Worm (Caenorhabditis elegans): Measurements from ENCODE around the gene cid-1.

Gene cid-1

DNA sequence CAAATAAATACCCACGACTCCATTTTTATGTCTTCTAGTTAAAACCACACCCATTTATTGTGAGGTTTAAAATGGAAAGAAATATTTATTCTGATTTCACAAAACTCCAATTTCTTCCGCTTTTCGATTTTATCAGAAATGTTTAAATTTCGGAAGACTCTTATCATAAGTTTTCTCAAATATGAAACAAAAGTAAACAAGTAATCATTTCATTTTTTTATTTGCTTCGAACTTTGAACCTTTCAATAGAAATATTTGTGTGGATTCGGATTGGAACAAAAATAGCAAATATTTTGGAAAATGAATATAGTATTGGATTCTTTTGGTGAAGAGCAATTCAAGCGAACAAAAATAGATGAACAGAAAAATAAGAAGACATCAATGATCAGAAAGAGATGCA, 48.1 kb downstream of the cid-1 start:
- TF ChIP-seq him-1 (tag; optimal IDR thresholded peaks at IDR 0.05) (no peak), dao-5 (tag; optimal IDR thresholded peaks at IDR 0.05) (no peak), W03F9.2 (tag; optimal IDR thresholded peaks at IDR 0.05) (no peak)

- no peak for TF ChIP-seq dao-5 (tag; optimal IDR thresholded peaks at IDR 0.05)
- TF ChIP-seq him-1 (tag; optimal IDR thresholded peaks at IDR 0.05), result no peak
- TF ChIP-seq W03F9.2 (tag; optimal IDR thresholded peaks at IDR 0.05), result no peak
These were observed 49.1 kb downstream of the cid-1 start for ce11 chrIII:5222777-5223176.

ce11 chrIII:5224908-5225307, 51.2 kb downstream of the cid-1 start:
- TF ChIP-seq W03F9.2 (tag; optimal IDR thresholded peaks at IDR 0.05) (no peak), dao-5 (tag; optimal IDR thresholded peaks at IDR 0.05) (no peak), him-1 (tag; optimal IDR thresholded peaks at IDR 0.05) (no peak)

ce11 chrIII:5225321-5225720, 51.6 kb downstream of the cid-1 start, which contains the start of gene nex-1:
TSS of gene nex-1 (plus strand) at chrIII:5225621.
- TF ChIP-seq him-1 (tag; optimal IDR thresholded peaks at IDR 0.05) (no peak), dao-5 (tag; optimal IDR thresholded peaks at IDR 0.05) (no peak), W03F9.2 (tag; optimal IDR thresholded peaks at IDR 0.05) (peak; percentile 17)

ce11 chrIII:5227831-5228467, 54.2 kb downstream of the cid-1 start, which contains the start of the genes C34E10.12, C34E10.10 and atp-2:
TSS of gene C34E10.12 (minus strand) at chrIII:5227881.
TSS of gene C34E10.10 (minus strand) at chrIII:5227884.
TSS of gene atp-2 (plus strand) at chrIII:5228417.
- TF ChIP-seq dao-5 (tag; optimal IDR thresholded peaks at IDR 0.05) (no peak), him-1 (tag; optimal IDR thresholded peaks at IDR 0.05) (peak; percentile 7), W03F9.2 (tag; optimal IDR thresholded peaks at IDR 0.05) (peak; percentile 89)

DNA sequence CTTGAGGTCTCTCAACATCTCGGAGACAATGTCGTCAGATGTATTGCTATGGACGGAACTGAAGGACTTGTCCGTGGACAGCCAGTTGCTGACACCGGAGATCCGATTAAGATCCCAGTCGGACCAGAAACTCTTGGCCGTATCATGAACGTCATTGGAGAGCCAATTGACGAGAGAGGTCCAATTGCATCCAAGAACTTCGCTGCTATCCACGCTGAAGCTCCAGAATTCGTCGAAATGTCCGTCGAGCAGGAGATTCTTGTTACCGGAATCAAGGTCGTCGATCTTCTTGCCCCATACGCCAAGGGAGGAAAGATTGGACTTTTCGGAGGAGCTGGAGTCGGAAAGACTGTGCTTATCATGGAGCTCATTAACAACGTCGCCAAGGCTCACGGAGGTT, 55.1 kb downstream of the cid-1 start:
- TF ChIP-seq him-1 (tag; optimal IDR thresholded peaks at IDR 0.05) (no peak), W03F9.2 (tag; optimal IDR thresholded peaks at IDR 0.05) (no peak), dao-5 (tag; optimal IDR thresholded peaks at IDR 0.05) (no peak)

DNA sequence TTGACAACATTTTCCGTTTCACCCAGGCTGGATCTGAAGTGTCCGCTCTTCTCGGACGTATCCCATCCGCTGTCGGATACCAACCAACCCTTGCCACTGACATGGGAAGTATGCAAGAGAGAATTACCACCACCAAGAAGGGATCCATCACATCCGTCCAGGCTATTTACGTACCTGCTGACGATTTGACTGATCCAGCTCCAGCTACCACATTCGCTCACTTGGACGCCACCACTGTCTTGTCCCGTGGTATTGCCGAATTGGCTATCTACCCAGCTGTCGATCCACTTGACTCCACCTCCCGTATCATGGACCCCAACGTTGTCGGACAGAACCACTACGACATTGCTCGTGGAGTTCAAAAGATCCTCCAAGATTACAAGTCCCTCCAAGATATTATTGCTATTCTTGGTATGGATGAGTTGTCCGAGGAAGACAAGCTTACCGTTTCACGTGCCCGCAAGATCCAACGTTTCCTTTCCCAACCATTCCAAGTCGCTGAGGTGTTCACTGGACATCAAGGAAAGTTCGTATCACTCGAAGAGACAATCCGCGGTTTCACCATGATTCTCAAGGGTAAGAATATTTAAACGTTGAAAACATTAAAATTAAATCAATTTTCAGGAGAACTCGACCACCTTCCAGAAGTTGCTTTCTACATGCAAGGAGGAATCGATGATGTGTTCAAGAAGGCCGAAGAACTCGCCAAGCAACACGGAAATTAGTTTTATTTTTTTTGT, 56.0 kb downstream of the cid-1 start:
- TF ChIP-seq W03F9.2 (tag; optimal IDR thresholded peaks at IDR 0.05), result no peak
- no peak for TF ChIP-seq dao-5 (tag; optimal IDR thresholded peaks at IDR 0.05)
- no peak for TF ChIP-seq him-1 (tag; optimal IDR thresholded peaks at IDR 0.05)

Data from whole organism, L4/young adult.